Fruit fly (Drosophila melanogaster) whole organism, prepupa: ENCODE results near the gene Rcd2.
A peak's percentile ranks its signal among the peaks of the same experiment; 100 is the strongest.

Experiments
- Blimp-1 ChIP-seq: fragments of 200-800 bp; sonication (Bioruptor generic); optimal IDR thresholded peaks from 3 replicates; lab custom pipeline; 2017; ENCODE audit warnings: missing biosample characterization, missing genetic modification characterization, mild to moderate bottlenecking, moderate library complexity, missing genetic modification reagents
- CG10631 ChIP-seq: fragments of 200-800 bp; sonication (Bioruptor generic); optimal IDR thresholded peaks from 2 replicates; lab custom pipeline; 2016; ENCODE audit warnings: missing biosample characterization, missing genetic modification characterization
- CG10669 ChIP-seq: fragments of 200-800 bp; sonication (Bioruptor generic); optimal IDR thresholded peaks from 3 replicates; lab custom pipeline; 2018; ENCODE audit warnings: missing biosample characterization, mild to moderate bottlenecking, missing genetic modification characterization, moderate library complexity
- CG11294 ChIP-seq: fragments of 200-800 bp; sonication (Bioruptor generic); IDR thresholded peaks from 2 replicates; pipeline ENCODE4 v1.3.6; 2022; ENCODE audit warnings: missing biosample characterization, missing genetic modification characterization
- CG11902 ChIP-seq: fragments of 200-800 bp; sonication (Bioruptor generic); optimal IDR thresholded peaks from 3 replicates; lab custom pipeline; 2016; ENCODE audit warnings: missing biosample characterization, missing genetic modification characterization
- CG1621 ChIP-seq: fragments of 200-800 bp; sonication (Bioruptor generic); optimal IDR thresholded peaks from 3 replicates; lab custom pipeline; 2018; ENCODE audit warnings: missing biosample characterization, mild to moderate bottlenecking, missing genetic modification characterization
- CG16779 ChIP-seq: fragments of 200-800 bp; sonication (Bioruptor generic); optimal IDR thresholded peaks from 3 replicates; lab custom pipeline; 2017; ENCODE audit warnings: missing biosample characterization, mild to moderate bottlenecking, missing genetic modification characterization
- CG3032 ChIP-seq: fragments of 200-800 bp; optimal IDR thresholded peaks from 2 replicates; lab custom pipeline; 2019; ENCODE audit warnings: missing biosample characterization, mild to moderate bottlenecking, missing genetic modification characterization, moderate library complexity
- CG32006 ChIP-seq: fragments of 200-800 bp; sonication (Bioruptor generic); optimal IDR thresholded peaks from 3 replicates; lab custom pipeline; 2017; ENCODE audit warnings: missing biosample characterization, mild to moderate bottlenecking, missing genetic modification characterization
- CG34406 ChIP-seq: fragments of 200-800 bp; sonication (Bioruptor generic); optimal IDR thresholded peaks from 3 replicates; lab custom pipeline; 2016; ENCODE audit warnings: missing biosample characterization, missing genetic modification characterization
- CG3919 ChIP-seq: fragments of 200-800 bp; sonication (Bioruptor generic); optimal IDR thresholded peaks from 3 replicates; lab custom pipeline; 2016; ENCODE audit warnings: missing biosample characterization, missing genetic modification characterization
- CG4318 ChIP-seq: fragments of 200-800 bp; sonication (Bioruptor generic); optimal IDR thresholded peaks from 3 replicates; lab custom pipeline; 2017; ENCODE audit warnings: missing biosample characterization, mild to moderate bottlenecking, missing genetic modification characterization
- CG6163 ChIP-seq: fragments of 200-800 bp; sonication (Bioruptor generic); IDR thresholded peaks from 3 replicates; pipeline ENCODE4 v1.3.6; 2022; ENCODE audit warnings: missing biosample characterization, missing genetic modification characterization
- CG6276 ChIP-seq: fragments of 200-800 bp; sonication (Bioruptor generic); optimal IDR thresholded peaks from 2 replicates; lab custom pipeline; 2017; ENCODE audit warnings: missing biosample characterization, mild to moderate bottlenecking, missing genetic modification characterization
- CG6792 ChIP-seq: fragments of 200-800 bp; sonication (Bioruptor generic); optimal IDR thresholded peaks from 3 replicates; lab custom pipeline; 2016; ENCODE audit warnings: missing biosample characterization, missing genetic modification characterization
- CG6854 ChIP-seq: fragments of 200-800 bp; sonication (Bioruptor generic); optimal IDR thresholded peaks from 2 replicates; lab custom pipeline; 2017; ENCODE audit warnings: missing biosample characterization, mild to moderate bottlenecking, missing genetic modification characterization
- CG8319 ChIP-seq: fragments of 200-800 bp; sonication (Bioruptor generic); optimal IDR thresholded peaks from 3 replicates; lab custom pipeline; 2016; ENCODE audit warnings: missing biosample characterization, missing genetic modification characterization
- CG8632 ChIP-seq: fragments of 200-800 bp; sonication (Bioruptor generic); optimal IDR thresholded peaks from 3 replicates; lab custom pipeline; 2016; ENCODE audit warnings: missing biosample characterization, missing genetic modification characterization
- CG9139 ChIP-seq: fragments of 200-800 bp; sonication (Bioruptor generic); optimal IDR thresholded peaks from 3 replicates; lab custom pipeline; 2017; ENCODE audit warnings: missing biosample characterization, mild to moderate bottlenecking, missing genetic modification characterization
- Eip75B ChIP-seq: fragments of 200-800 bp; sonication (Bioruptor generic); optimal IDR thresholded peaks from 3 replicates; lab custom pipeline; 2016; ENCODE audit warnings: missing biosample characterization, missing genetic modification characterization
- Eip78C ChIP-seq: fragments of 200-800 bp; sonication (Bioruptor generic); peaks from one replicate; lab custom pipeline; 2016; ENCODE audit warnings: missing biosample characterization, missing genetic modification characterization
- Eip93F ChIP-seq: fragments of 200-800 bp; sonication (Bioruptor generic); optimal IDR thresholded peaks from 2 replicates; lab custom pipeline; 2016; ENCODE audit warnings: missing biosample characterization, mild to moderate bottlenecking, missing genetic modification characterization
- Ets21C ChIP-seq: fragments of 200-800 bp; sonication (Bioruptor generic); optimal IDR thresholded peaks from 3 replicates; lab custom pipeline; 2016; ENCODE audit warnings: missing biosample characterization, missing genetic modification characterization
- Ets96B ChIP-seq: fragments of 200-800 bp; optimal IDR thresholded peaks from 2 replicates; lab custom pipeline; 2019; ENCODE audit warnings: missing biosample characterization, mild to moderate bottlenecking, missing genetic modification characterization, moderate library complexity
- Lpt ChIP-seq: fragments of 200-800 bp; sonication (Bioruptor generic); optimal IDR thresholded peaks from 3 replicates; lab custom pipeline; 2016; ENCODE audit warnings: missing biosample characterization, missing genetic modification characterization
- Met ChIP-seq: fragments of 200-800 bp; sonication (Bioruptor generic); optimal IDR thresholded peaks from 3 replicates; lab custom pipeline; 2016; ENCODE audit warnings: missing biosample characterization, missing genetic modification characterization
- OdsH ChIP-seq: fragments of 200-800 bp; sonication (Bioruptor generic); optimal IDR thresholded peaks from 3 replicates; lab custom pipeline; 2016; ENCODE audit warnings: missing biosample characterization, missing genetic modification characterization
- Smox ChIP-seq: fragments of 200-800 bp; sonication (Bioruptor generic); optimal IDR thresholded peaks from 3 replicates; lab custom pipeline; 2016; ENCODE audit warnings: missing biosample characterization, missing genetic modification characterization
- Sox102F ChIP-seq: fragments of 200-800 bp; sonication (Bioruptor generic); optimal IDR thresholded peaks from 2 replicates; lab custom pipeline; 2016; ENCODE audit warnings: missing biosample characterization, mild to moderate bottlenecking, missing genetic modification characterization
- Sox14 ChIP-seq: fragments of 200-800 bp; sonication (Bioruptor generic); optimal IDR thresholded peaks from 3 replicates; lab custom pipeline; 2016; ENCODE audit warnings: missing biosample characterization, missing genetic modification characterization
- achi ChIP-seq: fragments of 200-800 bp; sonication (Bioruptor generic); optimal IDR thresholded peaks from 3 replicates; lab custom pipeline; 2016; ENCODE audit warnings: missing biosample characterization, missing genetic modification characterization
- acj6 ChIP-seq: fragments of 200-800 bp; sonication (Bioruptor generic); optimal IDR thresholded peaks from 3 replicates; lab custom pipeline; 2016; ENCODE audit warnings: missing biosample characterization, missing genetic modification characterization
- cyc ChIP-seq: fragments of 200-800 bp; sonication (Bioruptor generic); optimal IDR thresholded peaks from 3 replicates; lab custom pipeline; 2016; ENCODE audit warnings: missing biosample characterization, missing genetic modification characterization
- dac ChIP-seq: fragments of 200-800 bp; sonication (Bioruptor generic); optimal IDR thresholded peaks from 2 replicates; lab custom pipeline; 2017; ENCODE audit warnings: missing biosample characterization, mild to moderate bottlenecking, missing genetic modification characterization
- dsx ChIP-seq: fragments of 200-800 bp; optimal IDR thresholded peaks from 3 replicates; lab custom pipeline; 2019; ENCODE audit warnings: missing biosample characterization, mild to moderate bottlenecking, missing genetic modification characterization, moderate library complexity; ENCODE audit not compliant: poor library complexity, severe bottlenecking
- eg ChIP-seq: fragments of 200-800 bp; sonication (Bioruptor generic); IDR thresholded peaks from 3 replicates; pipeline ENCODE4 v1.3.6; 2022; ENCODE audit warnings: missing biosample characterization, missing genetic modification characterization
- fd59A ChIP-seq: fragments of 200-800 bp; sonication (Bioruptor generic); optimal IDR thresholded peaks from 2 replicates; lab custom pipeline; 2017; ENCODE audit warnings: missing biosample characterization, mild to moderate bottlenecking, missing genetic modification characterization, missing genetic modification reagents
- fkh ChIP-seq: fragments of 200-800 bp; sonication (Bioruptor generic); optimal IDR thresholded peaks from 3 replicates; lab custom pipeline; 2017; ENCODE audit warnings: missing biosample characterization, mild to moderate bottlenecking, missing genetic modification characterization, moderate library complexity
- lz ChIP-seq: fragments of 200-800 bp; sonication (Bioruptor generic); optimal IDR thresholded peaks from 3 replicates; lab custom pipeline; 2016; ENCODE audit warnings: missing biosample characterization, missing genetic modification characterization
- net ChIP-seq: fragments of 200-800 bp; sonication (Bioruptor generic); optimal IDR thresholded peaks from 3 replicates; lab custom pipeline; 2016; ENCODE audit warnings: missing biosample characterization, missing genetic modification characterization
- pdm3 ChIP-seq: fragments of 200-800 bp; sonication (Bioruptor generic); optimal IDR thresholded peaks from 3 replicates; lab custom pipeline; 2016; ENCODE audit warnings: missing biosample characterization, missing genetic modification characterization
- salr ChIP-seq, 2 experiments: fragments of 200-800 bp; sonication (Bioruptor generic); optimal IDR thresholded peaks; 3 replicates each; lab custom pipeline; 2016 to 2018; ENCODE audit warnings: missing biosample characterization in 2 of 2, missing genetic modification characterization in 2 of 2, mild to moderate bottlenecking in 1 of 2
- spab ChIP-seq: fragments of 200-800 bp; sonication (Bioruptor generic); optimal IDR thresholded peaks from 2 replicates; lab custom pipeline; 2017; ENCODE audit warnings: missing biosample characterization, mild to moderate bottlenecking, missing genetic modification characterization, missing genetic modification reagents
- ss ChIP-seq, 2 experiments: fragments of 200-800 bp; sonication (Bioruptor generic); optimal IDR thresholded peaks; 2 replicates in 1 of 2; 3 replicates in 1 of 2; lab custom pipeline; 2017 to 2018; ENCODE audit warnings: mild to moderate bottlenecking in 2 of 2, missing biosample characterization in 2 of 2, missing genetic modification characterization in 2 of 2, moderate library complexity in 1 of 2
- topi ChIP-seq: fragments of 200-800 bp; sonication (Bioruptor generic); optimal IDR thresholded peaks from 3 replicates; lab custom pipeline; 2016; ENCODE audit warnings: missing biosample characterization, missing genetic modification characterization
- vri ChIP-seq: fragments of 200-800 bp; sonication (Bioruptor generic); optimal IDR thresholded peaks from 3 replicates; lab custom pipeline; 2016; ENCODE audit warnings: missing biosample characterization, mild to moderate bottlenecking, missing genetic modification characterization

Gene Rcd2

dm6 chr3L:20509121-20509934, 30.9 kb downstream of the Rcd2 start (continued):
- TF ChIP-seq vri (GFP tag; lab: Kevin White, UChicago) (peak; percentile 69), Blimp-1 (peak; percentile 49), ss (GFP tag; optimal IDR thresholded peaks at IDR 0.05; lab: Kevin White, UChicago) (peak; percentile 72 to 84), CG11902 (GFP tag; lab: Kevin White, UChicago) (peak; percentile 49), CG6792 (GFP tag; lab: Kevin White, UChicago) (peak; percentile 75), CG10669 (GFP tag; lab: Kevin White, UChicago) (peak; percentile 72), fd59A (peak; percentile 71), CG6163 (0 out of 3 replicates have a peak, but pooled peaks have one; percentile 26), CG6854 (GFP tag; lab: Kevin White, UChicago) (peak; percentile 33)
- TF ChIP-seq, all 60 proteins: peak for 57

dm6 chr3L:20508136-20508635, 32.0 kb downstream of the Rcd2 start:
- TF ChIP-seq Lpt (GFP tag; lab: Kevin White, UChicago) (peak; percentile 85), Sox102F (peak; percentile 93), CG1621 (tag; lab: Kevin White, UChicago) (peak; percentile 84), OdsH (GFP tag; lab: Kevin White, UChicago) (peak; percentile 92), CG3919 (GFP tag; lab: Kevin White, UChicago) (peak; percentile 95), CG10631 (GFP tag; lab: Kevin White, UChicago) (peak; percentile 93), salr (GFP tag; optimal IDR thresholded peaks at IDR 0.05; lab: Kevin White, UChicago) (peak in 1 of 2 experiments; percentile 87), achi (GFP tag; lab: Kevin White, UChicago) (peak; percentile 91), fkh (GFP tag; lab: Kevin White, UChicago) (peak; percentile 99), Eip78C (GFP tag; lab: Kevin White, UChicago) (peak; percentile 98), CG3032 (peak; percentile 89), CG4318 (GFP tag; lab: Kevin White, UChicago) (peak; percentile 82), Blimp-1 (peak; percentile 80), topi (GFP tag; lab: Kevin White, UChicago) (peak; percentile 94), acj6 (GFP tag; lab: Kevin White, UChicago) (peak; percentile 89), spab (GFP tag; lab: Kevin White, UChicago) (peak; percentile 87), ss (GFP tag; optimal IDR thresholded peaks at IDR 0.05; lab: Kevin White, UChicago) (peak; percentile 91 to 92), Eip75B (GFP tag; lab: Kevin White, UChicago) (peak; percentile 92), CG34406 (peak; percentile 91), dsx (GFP tag; lab: Kevin White, UChicago) (peak; percentile 59), Sox14 (GFP tag; lab: Kevin White, UChicago) (peak; percentile 92), Smox (GFP tag; lab: Kevin White, UChicago) (peak; percentile 90), Ets96B (tag; lab: Kevin White, UChicago) (peak; percentile 82), Met (GFP tag; lab: Kevin White, UChicago) (peak; percentile 95), cyc (GFP tag; lab: Kevin White, UChicago) (peak; percentile 92), CG8632 (peak; percentile 90), eg (GFP tag; lab: Robert Waterston, UW) (peak; percentile 91; the same call in 2 of the 3 replicates), lz (GFP tag; lab: Kevin White, UChicago) (peak; percentile 91), vri (GFP tag; lab: Kevin White, UChicago) (peak; percentile 92), net (GFP tag; lab: Kevin White, UChicago) (peak; percentile 91), CG11902 (GFP tag; lab: Kevin White, UChicago) (peak; percentile 98), pdm3 (GFP tag; lab: Kevin White, UChicago) (peak; percentile 93), Ets21C (GFP tag; lab: Kevin White, UChicago) (peak; percentile 91), CG8319 (GFP tag; lab: Kevin White, UChicago) (peak; percentile 88), CG6276 (peak; percentile 83), CG16779 (tag; lab: Kevin White, UChicago) (peak; percentile 81), fd59A (peak; percentile 84), dac (peak; percentile 70), CG11294 (peak; percentile 77), CG6163 (no peak; the same call in none of the 3 replicates), CG32006 (GFP tag; lab: Kevin White, UChicago) (peak; percentile 89), Eip93F (GFP tag; lab: Kevin White, UChicago) (peak; percentile 53), CG10669 (GFP tag; lab: Kevin White, UChicago) (peak; percentile 91), CG9139 (GFP tag; lab: Kevin White, UChicago) (peak; percentile 85)
